Worm (Caenorhabditis elegans) whole organism, L4/young adult: ENCODE measurements around the gene D1079.1.
A peak's percentile ranks its signal among the peaks of the same experiment; 100 is the strongest.

Experiments used
- W03F9.2 ChIP-seq: fragments of 150-350 bp; optimal IDR thresholded peaks from 2 replicates; lab custom pipeline; 2014; ENCODE audit warnings: missing biosample characterization, missing genetic modification characterization
- dao-5 ChIP-seq: sonication (generic microtip); optimal IDR thresholded peaks from 2 replicates; lab custom pipeline; 2016; ENCODE audit warnings: missing genotype, missing genetic modification characterization, moderate library complexity, missing compliant biosample characterization
- him-1 ChIP-seq: sonication (generic microtip); optimal IDR thresholded peaks from 2 replicates; lab custom pipeline; 2016; ENCODE audit warnings: missing genotype, missing genetic modification reagents, missing genetic modification characterization, missing compliant biosample characterization

Gene D1079.1

ce11 chrX:4444073-4444472 is 41.1 kb downstream of the D1079.1 start:
- TF ChIP-seq him-1 (tag; lab: Kevin White, UChicago) (peak; percentile 34), dao-5 (tag; lab: Kevin White, UChicago) (peak; percentile 44), W03F9.2 (tag; lab: Kevin White, UChicago) (peak; percentile 16)

ce11 chrX:4444843-4445242 is 41.9 kb downstream of the D1079.1 start:
- no peak for TF ChIP-seq W03F9.2 (tag; lab: Kevin White, UChicago)
- TF ChIP-seq him-1 (tag; lab: Kevin White, UChicago), result no peak
- peak; percentile 49 for TF ChIP-seq dao-5 (tag; lab: Kevin White, UChicago)

ce11 chrX:4448283-4448682 is 45.3 kb downstream of the D1079.1 start, which contains the start of gene mltn-13:
Gene mltn-13, minus strand, starts transcription at chrX:4448383.
- no peak for TF ChIP-seq dao-5 (tag; lab: Kevin White, UChicago)
- no peak for TF ChIP-seq him-1 (tag; lab: Kevin White, UChicago)
- no peak for TF ChIP-seq W03F9.2 (tag; lab: Kevin White, UChicago)

ce11 chrX:4451936-4452335 is 49.0 kb downstream of the D1079.1 start:
- no peak for TF ChIP-seq W03F9.2 (tag; lab: Kevin White, UChicago)
- TF ChIP-seq him-1 (tag; lab: Kevin White, UChicago), result no peak
- no peak for TF ChIP-seq dao-5 (tag; lab: Kevin White, UChicago)

ce11 chrX:4453101-4453500 is 50.1 kb downstream of the D1079.1 start:
- no peak for TF ChIP-seq dao-5 (tag; lab: Kevin White, UChicago)
- TF ChIP-seq W03F9.2 (tag; lab: Kevin White, UChicago), result no peak
- no peak for TF ChIP-seq him-1 (tag; lab: Kevin White, UChicago)

ce11 chrX:4453820-4454219 is 50.9 kb downstream of the D1079.1 start, which contains the start of gene F02E8.4:
Gene F02E8.4, plus strand, starts transcription at chrX:4454120.
- no peak for TF ChIP-seq W03F9.2 (tag; lab: Kevin White, UChicago)
- no peak for TF ChIP-seq him-1 (tag; lab: Kevin White, UChicago)
- no peak for TF ChIP-seq dao-5 (tag; lab: Kevin White, UChicago)

- TF ChIP-seq W03F9.2 (tag; lab: Kevin White, UChicago), result no peak
- no peak for TF ChIP-seq him-1 (tag; lab: Kevin White, UChicago)
- no peak for TF ChIP-seq dao-5 (tag; lab: Kevin White, UChicago)
Measured at ce11 chrX:4457853-4458322, 54.9 kb downstream of the D1079.1 start, which contains the start of gene aps-2. Gene aps-2, plus strand, starts transcription at chrX:4458272.
